Worm (Caenorhabditis elegans) whole organism, late embryonic: ENCODE data around the gene rla-2.

ENCODE experiments used
- C38D4.7 ChIP-seq: fragments of 200-800 bp; sonication (Bioruptor generic); optimal IDR thresholded peaks from 2 replicates; lab custom pipeline; 2018; ENCODE audit warnings: mild to moderate bottlenecking, missing genetic modification characterization, moderate library complexity, missing compliant biosample characterization
- K02D7.2 ChIP-seq: sonication (generic microtip); optimal IDR thresholded peaks from 2 replicates; lab custom pipeline; 2017; ENCODE audit warnings: mild to moderate bottlenecking, missing genetic modification characterization, missing compliant biosample characterization
- T23F11.4 ChIP-seq: fragments of 200-800 bp; sonication (Bioruptor generic); optimal IDR thresholded peaks from 2 replicates; lab custom pipeline; 2018; ENCODE audit warnings: mild to moderate bottlenecking, missing genetic modification characterization, missing compliant biosample characterization
- Y22D7AL.16 ChIP-seq: sonication (generic microtip); optimal IDR thresholded peaks from 2 replicates; lab custom pipeline; 2016; ENCODE audit warnings: missing genetic modification characterization, missing compliant biosample characterization
- ahr-1 ChIP-seq: sonication (generic microtip); optimal IDR thresholded peaks from 2 replicates; lab custom pipeline; 2016; ENCODE audit warnings: missing genetic modification characterization, missing compliant biosample characterization
- ceh-18 ChIP-seq: sonication (generic microtip); optimal IDR thresholded peaks from 2 replicates; lab custom pipeline; 2016; ENCODE audit warnings: missing genetic modification characterization, missing compliant biosample characterization
- ceh-22 ChIP-seq: sonication (generic microtip); optimal IDR thresholded peaks from 2 replicates; lab custom pipeline; 2017; ENCODE audit warnings: missing biosample characterization, missing genetic modification characterization
- ceh-30 ChIP-seq: fragments of 150-350 bp; optimal IDR thresholded peaks from 2 replicates; lab custom pipeline; 2014; ENCODE audit warnings: missing biosample characterization, missing genetic modification characterization
- ceh-31 ChIP-seq: sonication (generic microtip); optimal IDR thresholded peaks from 2 replicates; lab custom pipeline; 2016; ENCODE audit warnings: missing genetic modification characterization, missing compliant biosample characterization
- ceh-34 ChIP-seq: sonication (generic microtip); optimal IDR thresholded peaks from 2 replicates; lab custom pipeline; 2016; ENCODE audit warnings: mild to moderate bottlenecking, missing genetic modification characterization, missing compliant biosample characterization
- ceh-48 ChIP-seq: sonication (generic microtip); optimal IDR thresholded peaks from 2 replicates; lab custom pipeline; 2016; ENCODE audit warnings: missing genetic modification characterization, inconsistent platforms, missing compliant biosample characterization
- ceh-6 ChIP-seq: fragments of 200-800 bp; sonication (Bioruptor generic); optimal IDR thresholded peaks from 2 replicates; lab custom pipeline; 2018; ENCODE audit warnings: mild to moderate bottlenecking, missing genetic modification characterization, missing compliant biosample characterization
- dmd-4 ChIP-seq: sonication (generic microtip); optimal IDR thresholded peaks from 2 replicates; lab custom pipeline; 2016; ENCODE audit warnings: borderline replicate concordance, missing genetic modification characterization, missing compliant biosample characterization
- dve-1 ChIP-seq: sonication (generic microtip); optimal IDR thresholded peaks from 2 replicates; lab custom pipeline; 2017; ENCODE audit warnings: antibody characterized with exemption, mild to moderate bottlenecking, missing genetic modification characterization, missing compliant biosample characterization
- elt-2 ChIP-seq: sonication (generic microtip); optimal IDR thresholded peaks from 2 replicates; lab custom pipeline; 2016; ENCODE audit warnings: missing genetic modification reagents, missing genetic modification characterization, missing compliant biosample characterization
- elt-4 ChIP-seq: sonication (generic microtip); optimal IDR thresholded peaks from 2 replicates; lab custom pipeline; 2016; ENCODE audit warnings: missing genetic modification characterization, missing compliant biosample characterization
- eyg-1 ChIP-seq: sonication (generic microtip); optimal IDR thresholded peaks from 2 replicates; lab custom pipeline; 2016; ENCODE audit warnings: missing genotype, missing genetic modification characterization, missing compliant biosample characterization
- fkh-10 ChIP-seq: fragments of 150-350 bp; optimal IDR thresholded peaks from 2 replicates; lab custom pipeline; 2014; ENCODE audit warnings: missing biosample characterization, missing genetic modification reagents, missing genetic modification characterization
- hlh-15 ChIP-seq: sonication (generic microtip); optimal IDR thresholded peaks from 2 replicates; lab custom pipeline; 2016; ENCODE audit warnings: missing genetic modification characterization, missing compliant biosample characterization
- hlh-6 ChIP-seq: sonication (generic microtip); optimal IDR thresholded peaks from 2 replicates; lab custom pipeline; 2016; ENCODE audit warnings: missing genotype, missing genetic modification characterization, missing compliant biosample characterization
- hlh-8 ChIP-seq: sonication (generic microtip); optimal IDR thresholded peaks from 2 replicates; lab custom pipeline; 2016; ENCODE audit warnings: missing genotype, missing genetic modification characterization, missing compliant biosample characterization
- lin-11 ChIP-seq: fragments of 200-800 bp; sonication (Bioruptor generic); optimal IDR thresholded peaks from 2 replicates; lab custom pipeline; 2018; ENCODE audit warnings: mild to moderate bottlenecking, missing genetic modification characterization, missing compliant biosample characterization
- nhr-232 ChIP-seq: sonication (generic microtip); optimal IDR thresholded peaks from 2 replicates; lab custom pipeline; 2016; ENCODE audit warnings: missing genetic modification characterization, missing compliant biosample characterization
- npax-4 ChIP-seq: sonication (generic microtip); optimal IDR thresholded peaks from 2 replicates; lab custom pipeline; 2016; ENCODE audit warnings: missing genetic modification characterization, missing compliant biosample characterization
- odd-2 ChIP-seq: sonication (generic microtip); optimal IDR thresholded peaks from 2 replicates; lab custom pipeline; 2017; ENCODE audit warnings: antibody characterized with exemption, mild to moderate bottlenecking, missing genetic modification characterization, missing compliant biosample characterization
- pag-3 ChIP-seq: sonication (generic microtip); optimal IDR thresholded peaks from 2 replicates; lab custom pipeline; 2016; ENCODE audit warnings: missing compliant biosample characterization, missing genetic modification characterization, borderline replicate concordance
- pat-9 ChIP-seq: fragments of 200-800 bp; sonication (Bioruptor generic); optimal IDR thresholded peaks from 2 replicates; lab custom pipeline; 2018; ENCODE audit warnings: mild to moderate bottlenecking, missing genetic modification characterization, moderate library complexity, missing compliant biosample characterization
- pax-1 ChIP-seq: fragments of 150-350 bp; optimal IDR thresholded peaks from 2 replicates; lab custom pipeline; 2014; ENCODE audit warnings: missing biosample characterization, missing genetic modification characterization
- pha-2 ChIP-seq: sonication (generic microtip); optimal IDR thresholded peaks from 2 replicates; lab custom pipeline; 2017; ENCODE audit warnings: mild to moderate bottlenecking, missing genetic modification characterization, missing compliant biosample characterization
- pha-4 ChIP-seq: fragments of 150-350 bp; optimal IDR thresholded peaks from 2 replicates; lab custom pipeline; 2018; ENCODE audit warnings: missing biosample characterization, missing genetic modification reagents, missing genetic modification characterization
- pros-1 ChIP-seq: fragments of 150-350 bp; optimal IDR thresholded peaks from 2 replicates; lab custom pipeline; 2014; ENCODE audit warnings: missing biosample characterization, missing genetic modification reagents, missing genetic modification characterization
- ref-2 ChIP-seq: sonication (generic microtip); optimal IDR thresholded peaks from 2 replicates; lab custom pipeline; 2016; ENCODE audit warnings: missing genetic modification characterization, missing compliant biosample characterization
- rnt-1 ChIP-seq: sonication (generic microtip); optimal IDR thresholded peaks from 2 replicates; lab custom pipeline; 2016; ENCODE audit warnings: missing genetic modification characterization, missing compliant biosample characterization
- sdc-2 ChIP-seq: sonication (generic microtip); optimal IDR thresholded peaks from 2 replicates; lab custom pipeline; 2016; ENCODE audit warnings: missing genotype, missing genetic modification characterization, missing compliant biosample characterization
- sox-2 ChIP-seq: fragments of 200-800 bp; sonication (Bioruptor generic); IDR thresholded peaks from 2 replicates; pipeline ENCODE4 v1.3.6; 2022; ENCODE audit warnings: missing genetic modification reagents, missing genetic modification characterization, missing compliant biosample characterization
- sox-4 ChIP-seq: sonication (generic microtip); optimal IDR thresholded peaks from 2 replicates; lab custom pipeline; 2017; ENCODE audit warnings: mild to moderate bottlenecking, missing genetic modification characterization, inconsistent platforms, missing compliant biosample characterization
- ttx-3 ChIP-seq: sonication (generic microtip); optimal IDR thresholded peaks from 2 replicates; lab custom pipeline; 2016; ENCODE audit warnings: missing genetic modification reagents, missing genetic modification characterization, missing compliant biosample characterization
- unc-3 ChIP-seq, 2 experiments: fragments of 200-800 bp in 1 of 2; sonication (Bioruptor generic) in 1 of 2; sonication (generic microtip) in 1 of 2; conservative IDR thresholded peaks in 1 of 2; optimal IDR thresholded peaks in 1 of 2; 2 replicates each; pipeline versions ENCODE4 v1.3.6 to Lab custom; 2016 to 2022; ENCODE audit warnings: missing compliant biosample characterization in 2 of 2, missing genetic modification characterization in 2 of 2, missing genetic modification reagents in 1 of 2
- unc-42 ChIP-seq: sonication (generic microtip); optimal IDR thresholded peaks from 2 replicates; lab custom pipeline; 2016; ENCODE audit warnings: missing genotype, missing genetic modification characterization, missing compliant biosample characterization
- unc-86 ChIP-seq: sonication (generic microtip); optimal IDR thresholded peaks from 2 replicates; lab custom pipeline; 2016; ENCODE audit warnings: missing genetic modification characterization, missing compliant biosample characterization

The rla-2 gene

ce11 chrIV:13354044-13354443, 16.0 kb downstream of the rla-2 start:
- TF ChIP-seq pros-1 (tag; lab: Kevin White, UChicago), result no peak

DNA sequence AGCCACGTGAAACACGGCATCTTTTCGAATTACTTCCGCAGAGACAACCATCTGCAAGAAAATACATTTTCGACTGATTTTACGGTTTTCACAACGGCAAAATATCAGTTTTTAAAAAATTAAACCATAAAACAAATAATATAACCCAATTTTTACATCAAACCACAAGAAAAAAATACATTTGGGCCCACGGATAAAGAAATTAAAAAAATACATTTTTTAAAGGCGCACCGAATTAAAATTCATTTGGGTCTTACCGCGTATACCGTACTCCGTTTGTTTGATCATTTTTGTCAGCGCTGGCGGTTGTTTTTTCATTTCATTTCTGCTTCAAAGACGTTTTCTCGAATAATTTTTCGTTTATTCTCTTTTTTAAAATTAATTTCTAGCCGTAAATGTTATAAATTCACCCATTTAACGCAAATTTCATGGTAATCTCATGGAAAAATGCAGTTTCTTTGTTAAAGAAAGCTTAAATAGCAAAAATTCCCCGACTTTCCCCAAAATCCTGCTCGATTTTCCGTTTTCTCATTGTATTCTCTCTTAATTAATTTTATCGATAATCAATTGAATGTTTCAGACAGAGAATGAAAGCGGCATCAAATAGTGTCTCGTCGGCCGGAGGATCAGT, 16.8 kb downstream of the rla-2 start, which contains the start of the genes rec-8 and mex-5:
rec-8 (minus strand) TSS at position 51 of the 631 bp plus-strand sequence.
mex-5 (plus strand) TSS at position 581 of the 631 bp plus-strand sequence.
- TF ChIP-seq elt-4 (tag; lab: Kevin White, UChicago) (no peak), unc-3 (GFP tag; conservative IDR thresholded peaks at IDR 0.05; lab: Robert Waterston, UW) (no peak), unc-3 (tag; optimal IDR thresholded peaks at IDR 0.05; lab: Kevin White, UChicago) (no peak), ttx-3 (no peak), npax-4 (no peak), lin-11 (tag; lab: Kevin White, UChicago) (no peak), ceh-22 (tag; lab: Kevin White, UChicago) (no peak), pha-4 (tag; lab: Kevin White, UChicago) (no peak), hlh-6 (no peak), ceh-48 (tag; lab: Kevin White, UChicago) (no peak), ceh-18 (tag; lab: Kevin White, UChicago) (no peak), eyg-1 (tag; lab: Kevin White, UChicago) (no peak), ceh-31 (tag; lab: Kevin White, UChicago) (no peak), pha-2 (tag; lab: Kevin White, UChicago) (no peak)

DNA sequence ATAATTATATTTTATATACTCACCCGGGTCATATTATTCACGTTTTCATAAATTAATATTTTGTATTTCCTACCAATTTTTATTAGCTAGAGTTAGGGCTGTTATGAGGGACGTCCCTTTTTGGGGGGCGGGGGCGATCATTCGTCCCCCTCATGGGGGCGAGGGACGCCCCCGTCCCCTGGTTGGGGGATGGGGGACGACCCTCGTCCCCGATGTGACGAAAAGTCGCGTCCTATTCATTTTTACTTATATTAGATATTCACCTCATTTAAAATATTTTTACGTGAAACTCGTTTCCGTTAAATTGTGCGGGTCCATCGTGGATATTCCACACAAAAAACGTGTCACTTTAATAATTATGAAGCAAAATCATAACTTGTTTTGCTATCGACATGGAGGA, 21.5 kb downstream of the rla-2 start, which contains the start of gene W02A2.12:
W02A2.12 (minus strand) TSS at position 240 of the 400 bp plus-strand sequence.
- TF ChIP-seq unc-86 (tag; lab: Kevin White, UChicago) (no peak), ceh-6 (GFP tag; lab: Kevin White, UChicago) (no peak), ceh-34 (tag; lab: Kevin White, UChicago) (no peak), dmd-4 (no peak), ahr-1 (tag; lab: Kevin White, UChicago) (no peak), hlh-15 (no peak), odd-2 (no peak), K02D7.2 (tag; lab: Kevin White, UChicago) (no peak), elt-2 (no peak), ref-2 (tag; lab: Kevin White, UChicago) (no peak), sdc-2 (tag; lab: Kevin White, UChicago) (no peak)

- TF ChIP-seq sox-4 (tag; lab: Kevin White, UChicago), result no peak
- no peak for TF ChIP-seq npax-4
- no peak for TF ChIP-seq dmd-4
- TF ChIP-seq elt-2, result peak; percentile 95
- no peak for TF ChIP-seq unc-86 (tag; lab: Kevin White, UChicago)
Observed at ce11 chrIV:13347232-13347715, 22.8 kb downstream of the rla-2 start, which contains the start of gene W02A2.9. Gene W02A2.9 (plus strand): TSS chrIV:13347665.

- TF ChIP-seq lin-11 (tag; lab: Kevin White, UChicago) (no peak), hlh-8 (tag; lab: Kevin White, UChicago) (no peak), fkh-10 (GFP tag; lab: Kevin White, UChicago) (no peak)
Observed at ce11 chrIV:13346078-13346477, 24.0 kb downstream of the rla-2 start.

- TF ChIP-seq dve-1 (tag; lab: Kevin White, UChicago) (no peak), Y22D7AL.16 (tag; lab: Kevin White, UChicago) (no peak), ceh-22 (tag; lab: Kevin White, UChicago) (no peak), T23F11.4 (GFP tag; lab: Kevin White, UChicago) (no peak), ceh-30 (tag; lab: Kevin White, UChicago) (no peak), lin-11 (tag; lab: Kevin White, UChicago) (no peak), ttx-3 (no peak), unc-3 (GFP tag; conservative IDR thresholded peaks at IDR 0.05; lab: Robert Waterston, UW) (no peak), unc-3 (tag; optimal IDR thresholded peaks at IDR 0.05; lab: Kevin White, UChicago) (no peak), pag-3 (tag; lab: Kevin White, UChicago) (no peak), pat-9 (no peak), nhr-232 (no peak), sox-2 (GFP tag; lab: Robert Waterston, UW) (no peak), C38D4.7 (GFP tag; lab: Kevin White, UChicago) (no peak), pha-4 (tag; lab: Kevin White, UChicago) (no peak), hlh-6 (no peak), hlh-15 (no peak), pax-1 (tag; lab: Kevin White, UChicago) (no peak), elt-2 (no peak), rnt-1 (tag; lab: Kevin White, UChicago) (no peak), unc-42 (tag; lab: Kevin White, UChicago) (no peak)
Observed at ce11 chrIV:13342555-13342954, 27.5 kb downstream of the rla-2 start, which contains the start of gene W02A2.5. Gene W02A2.5 (plus strand): TSS chrIV:13342855.
